Fruit fly (Drosophila melanogaster): ENCODE results near the gene CG33170.

Gene CG33170

dm6 chr3L:22864254-22865060 lies at the start of gene CG33170:
Gene CG33170 (plus strand): TSS chr3L:22864600.
- TF ChIP-seq Vsx2 (GFP tag; optimal IDR thresholded peaks at IDR 0.05; ENCODE audit: partially characterized antibody) (no peak), Dif (GFP tag; optimal IDR thresholded peaks at IDR 0.05; ENCODE audit: partially characterized antibody) (no peak), Jra (GFP tag; optimal IDR thresholded peaks at IDR 0.05) (peak; percentile 62), dsf (GFP tag; optimal IDR thresholded peaks at IDR 0.05; ENCODE audit: borderline replicate concordance) (no peak), brk (GFP tag; optimal IDR thresholded peaks at IDR 0.05) (no peak), dmrt93B (GFP tag; optimal IDR thresholded peaks at IDR 0.05) (no peak), Rel (GFP tag; optimal IDR thresholded peaks at IDR 0.05) (no peak), Rel (tag; optimal IDR thresholded peaks at IDR 0.05) (peak; percentile 15), ey (GFP tag; optimal IDR thresholded peaks at IDR 0.05) (no peak), br (GFP tag; optimal IDR thresholded peaks at IDR 0.05) (peak; percentile 2), woc (GFP tag; optimal IDR thresholded peaks at IDR 0.05) (no peak), Hr78 (GFP tag; optimal IDR thresholded peaks at IDR 0.05) (no peak), Hnf4 (GFP tag; optimal IDR thresholded peaks at IDR 0.05) (no peak)

- TF ChIP-seq CG32264 (GFP tag; optimal IDR thresholded peaks at IDR 0.05): no peak
- TF ChIP-seq usp (GFP tag; optimal IDR thresholded peaks at IDR 0.05): no peak
- TF ChIP-seq dl (GFP tag; optimal IDR thresholded peaks at IDR 0.05; ENCODE audit: insufficient read depth in 1 of 2, partially characterized antibody in 2 of 2): no peak
- no peak for TF ChIP-seq dsf (GFP tag; optimal IDR thresholded peaks at IDR 0.05; ENCODE audit: borderline replicate concordance)
- TF ChIP-seq jim (GFP tag; optimal IDR thresholded peaks at IDR 0.05): peak; percentile 49
- no peak for TF ChIP-seq Dfd (GFP tag; optimal IDR thresholded peaks at IDR 0.05)
These were observed 44.2 kb upstream of the CG33170 start for dm6 chr3L:22820190-22820589.

dm6 chr3L:22821377-22821776 lies 43.0 kb upstream of the CG33170 start:
- no peak for TF ChIP-seq Vsx2 (GFP tag; optimal IDR thresholded peaks at IDR 0.05; ENCODE audit: partially characterized antibody)
- TF ChIP-seq rgr (GFP tag; optimal IDR thresholded peaks at IDR 0.05): no peak
- TF ChIP-seq br (GFP tag; optimal IDR thresholded peaks at IDR 0.05): no peak
- no peak for TF ChIP-seq Myc (optimal IDR thresholded peaks at IDR 0.05)
- no peak for TF ChIP-seq Dfd (GFP tag; optimal IDR thresholded peaks at IDR 0.05)
- no peak for TF ChIP-seq CG32264 (GFP tag; optimal IDR thresholded peaks at IDR 0.05)
- TF ChIP-seq pan (optimal IDR thresholded peaks at IDR 0.05): no peak
- TF ChIP-seq ey (GFP tag; optimal IDR thresholded peaks at IDR 0.05): no peak
- TF ChIP-seq Dif (GFP tag; optimal IDR thresholded peaks at IDR 0.05; ENCODE audit: partially characterized antibody): no peak
- no peak for TF ChIP-seq N (GFP tag; optimal IDR thresholded peaks at IDR 0.05)
- no peak for TF ChIP-seq sv (GFP tag; optimal IDR thresholded peaks at IDR 0.05)
- no peak for TF ChIP-seq GATAd (GFP tag; optimal IDR thresholded peaks at IDR 0.05)
- no peak for TF ChIP-seq h (GFP tag; optimal IDR thresholded peaks at IDR 0.05)
- no peak for TF ChIP-seq Hr78 (GFP tag; optimal IDR thresholded peaks at IDR 0.05)
- no peak for TF ChIP-seq CrebA (GFP tag; optimal IDR thresholded peaks at IDR 0.05; ENCODE audit: borderline replicate concordance)
- TF ChIP-seq jim (GFP tag; optimal IDR thresholded peaks at IDR 0.05): no peak
- no peak for TF ChIP-seq HLH106 (tag; optimal IDR thresholded peaks at IDR 0.05)
- TF ChIP-seq lola (GFP tag; optimal IDR thresholded peaks at IDR 0.05): no peak
- TF ChIP-seq OdsH (GFP tag; optimal IDR thresholded peaks at IDR 0.05): no peak

dm6 chr3L:22822544-22823175 lies 41.7 kb upstream of the CG33170 start:
- TF ChIP-seq Dfd (GFP tag; optimal IDR thresholded peaks at IDR 0.05) (no peak), Dif (GFP tag; optimal IDR thresholded peaks at IDR 0.05; ENCODE audit: partially characterized antibody) (peak; percentile 98), lola (GFP tag; optimal IDR thresholded peaks at IDR 0.05) (no peak), Rel (GFP tag; optimal IDR thresholded peaks at IDR 0.05) (peak; percentile 99), Rel (tag; optimal IDR thresholded peaks at IDR 0.05) (peak; percentile 79), HLH106 (tag; optimal IDR thresholded peaks at IDR 0.05) (peak; percentile 60), psq (GFP tag; optimal IDR thresholded peaks at IDR 0.05) (peak; percentile 39), sv (GFP tag; optimal IDR thresholded peaks at IDR 0.05) (no peak), woc (GFP tag; optimal IDR thresholded peaks at IDR 0.05) (no peak), Sp1 (GFP tag; optimal IDR thresholded peaks at IDR 0.05) (peak; percentile 99), CrebA (GFP tag; optimal IDR thresholded peaks at IDR 0.05; ENCODE audit: borderline replicate concordance) (peak; percentile 98), Abd-B (GFP tag; optimal IDR thresholded peaks at IDR 0.05) (no peak), Hr78 (GFP tag; optimal IDR thresholded peaks at IDR 0.05) (no peak), Hr83 (GFP tag; optimal IDR thresholded peaks at IDR 0.05; ENCODE audit: poor library complexity, severe bottlenecking) (peak; percentile 82), h (GFP tag; optimal IDR thresholded peaks at IDR 0.05) (peak; percentile 80), dmrt93B (GFP tag; optimal IDR thresholded peaks at IDR 0.05) (peak; percentile 59), dsf (GFP tag; optimal IDR thresholded peaks at IDR 0.05; ENCODE audit: borderline replicate concordance) (no peak), N (GFP tag; optimal IDR thresholded peaks at IDR 0.05) (no peak), br (GFP tag; optimal IDR thresholded peaks at IDR 0.05) (peak; percentile 81), rgr (GFP tag; optimal IDR thresholded peaks at IDR 0.05) (peak; percentile 62), GATAd (GFP tag; optimal IDR thresholded peaks at IDR 0.05) (no peak), foxo (GFP tag; optimal IDR thresholded peaks at IDR 0.05) (peak; percentile 21 to 94), dl (GFP tag; optimal IDR thresholded peaks at IDR 0.05; ENCODE audit: insufficient read depth in 1 of 2, partially characterized antibody in 2 of 2) (peak; percentile 90 to 96), tai (GFP tag; optimal IDR thresholded peaks at IDR 0.05) (no peak), usp (GFP tag; optimal IDR thresholded peaks at IDR 0.05) (no peak), Myc (optimal IDR thresholded peaks at IDR 0.05) (no peak), brk (GFP tag; optimal IDR thresholded peaks at IDR 0.05) (peak; percentile 65), jim (GFP tag; optimal IDR thresholded peaks at IDR 0.05) (peak; percentile 100), Mio (GFP tag; optimal IDR thresholded peaks at IDR 0.05) (peak; percentile 19), sage (GFP tag; optimal IDR thresholded peaks at IDR 0.05) (peak; percentile 88), CG32264 (GFP tag; optimal IDR thresholded peaks at IDR 0.05) (peak; percentile 65), Jra (GFP tag; optimal IDR thresholded peaks at IDR 0.05) (peak; percentile 86), ey (GFP tag; optimal IDR thresholded peaks at IDR 0.05) (no peak)

Data from whole organism, wandering third instar larva.